Worm (Caenorhabditis elegans): ENCODE results near the gene klp-13.

The klp-13 gene

ce11 chrX:5960872-5961271 is 23.9 kb upstream of the klp-13 start:
- no peak for TF ChIP-seq ztf-23 (GFP tag; IDR thresholded peaks at IDR 0.05)
- no peak for TF ChIP-seq T22C8.4 (GFP tag; IDR thresholded peaks at IDR 0.05)
- TF ChIP-seq ref-1 (GFP tag; conservative IDR thresholded peaks at IDR 0.05), result no peak
- TF ChIP-seq tab-1 (GFP tag; IDR thresholded peaks at IDR 0.05), result no peak
- TF ChIP-seq med-1 (GFP tag; optimal IDR thresholded peaks at IDR 0.05; ENCODE audit: insufficient read depth), result no peak
- no peak for TF ChIP-seq ztf-29 (GFP tag; IDR thresholded peaks at IDR 0.05)
- TF ChIP-seq flt-1 (GFP tag; IDR thresholded peaks at IDR 0.05), result no peak
- TF ChIP-seq cog-1 (tag; optimal IDR thresholded peaks at IDR 0.05), result no peak

ce11 chrX:5962560-5962959 is 22.2 kb upstream of the klp-13 start:
- no peak for TF ChIP-seq klf-2 (GFP tag; conservative IDR thresholded peaks at IDR 0.05)
- TF ChIP-seq flt-1 (GFP tag; IDR thresholded peaks at IDR 0.05), result no peak
- no peak for TF ChIP-seq ztf-29 (GFP tag; IDR thresholded peaks at IDR 0.05)
- no peak for TF ChIP-seq cog-1 (tag; optimal IDR thresholded peaks at IDR 0.05)
- TF ChIP-seq ref-1 (GFP tag; conservative IDR thresholded peaks at IDR 0.05), result no peak
- no peak for TF ChIP-seq med-1 (GFP tag; optimal IDR thresholded peaks at IDR 0.05; ENCODE audit: insufficient read depth)
- TF ChIP-seq tab-1 (GFP tag; IDR thresholded peaks at IDR 0.05), result no peak
- TF ChIP-seq T22C8.4 (GFP tag; IDR thresholded peaks at IDR 0.05), result no peak
- TF ChIP-seq ztf-23 (GFP tag; IDR thresholded peaks at IDR 0.05), result no peak

- TF ChIP-seq ref-1 (GFP tag; conservative IDR thresholded peaks at IDR 0.05) (no peak), flt-1 (GFP tag; IDR thresholded peaks at IDR 0.05) (no peak), ztf-29 (GFP tag; IDR thresholded peaks at IDR 0.05) (no peak), ztf-23 (GFP tag; IDR thresholded peaks at IDR 0.05) (no peak), med-1 (GFP tag; optimal IDR thresholded peaks at IDR 0.05; ENCODE audit: insufficient read depth) (no peak)
These were observed 12.6 kb upstream of the klp-13 start for ce11 chrX:5972212-5972611.

ce11 chrX:5975228-5975627 is 9.6 kb upstream of the klp-13 start:
- TF ChIP-seq tab-1 (GFP tag; IDR thresholded peaks at IDR 0.05), result no peak

ce11 chrX:5975726-5976125 is 9.1 kb upstream of the klp-13 start:
- no peak for TF ChIP-seq cog-1 (tag; optimal IDR thresholded peaks at IDR 0.05)
- TF ChIP-seq flt-1 (GFP tag; IDR thresholded peaks at IDR 0.05), result no peak
- TF ChIP-seq med-1 (GFP tag; optimal IDR thresholded peaks at IDR 0.05; ENCODE audit: insufficient read depth), result no peak
- TF ChIP-seq T22C8.4 (GFP tag; IDR thresholded peaks at IDR 0.05), result no peak
- TF ChIP-seq tab-1 (GFP tag; IDR thresholded peaks at IDR 0.05), result no peak
- no peak for TF ChIP-seq ztf-23 (GFP tag; IDR thresholded peaks at IDR 0.05)
- TF ChIP-seq ztf-29 (GFP tag; IDR thresholded peaks at IDR 0.05), result no peak
- TF ChIP-seq klf-2 (GFP tag; conservative IDR thresholded peaks at IDR 0.05), result no peak
- no peak for TF ChIP-seq ref-1 (GFP tag; conservative IDR thresholded peaks at IDR 0.05)

DNA sequence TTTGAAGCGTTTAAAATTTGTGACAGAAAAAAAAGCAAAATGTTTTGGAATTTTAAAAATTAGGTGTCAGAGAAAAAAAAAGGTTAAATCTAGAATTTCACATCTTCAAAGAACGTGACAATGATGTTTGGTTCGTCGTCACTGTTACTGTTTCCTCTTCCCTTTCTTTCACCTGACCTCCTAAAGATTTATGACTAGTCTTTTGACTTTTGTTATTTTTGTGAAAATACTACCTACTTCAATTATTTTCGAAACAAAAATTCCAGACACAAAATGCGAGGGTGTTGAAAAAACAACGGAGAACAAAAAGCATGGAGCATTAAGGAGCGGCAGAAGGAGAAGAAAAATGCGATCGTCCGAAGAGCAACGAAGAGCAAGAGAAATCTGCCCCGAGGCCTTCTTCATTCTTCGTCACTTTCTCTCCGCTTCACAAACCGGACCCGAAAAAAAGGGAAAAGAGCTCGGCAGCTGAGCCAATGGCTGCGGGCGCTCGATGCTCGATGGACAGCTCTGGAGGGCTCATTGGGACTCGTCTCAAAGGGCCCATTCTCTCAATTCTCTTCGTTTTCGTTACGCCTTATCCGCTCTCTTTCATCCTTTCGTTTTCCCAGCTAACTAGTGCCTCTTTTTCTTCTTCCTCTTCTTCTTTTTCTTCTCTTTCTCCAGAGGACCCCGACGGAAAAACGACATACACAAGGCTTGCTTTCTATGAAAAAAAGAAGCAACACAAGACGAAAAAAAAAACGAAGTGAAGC is 8.4 kb upstream of the klp-13 start:
- no peak for TF ChIP-seq ref-1 (GFP tag; conservative IDR thresholded peaks at IDR 0.05)
- TF ChIP-seq klf-2 (GFP tag; conservative IDR thresholded peaks at IDR 0.05), result no peak
- TF ChIP-seq flt-1 (GFP tag; IDR thresholded peaks at IDR 0.05), result no peak
- TF ChIP-seq ztf-23 (GFP tag; IDR thresholded peaks at IDR 0.05), result no peak
- no peak for TF ChIP-seq ztf-29 (GFP tag; IDR thresholded peaks at IDR 0.05)
- TF ChIP-seq tab-1 (GFP tag; IDR thresholded peaks at IDR 0.05), result no peak
- no peak for TF ChIP-seq T22C8.4 (GFP tag; IDR thresholded peaks at IDR 0.05)
- TF ChIP-seq cog-1 (tag; optimal IDR thresholded peaks at IDR 0.05), result no peak
- no peak for TF ChIP-seq med-1 (GFP tag; optimal IDR thresholded peaks at IDR 0.05; ENCODE audit: insufficient read depth)

- no peak for TF ChIP-seq ztf-23 (GFP tag; IDR thresholded peaks at IDR 0.05)
- no peak for TF ChIP-seq med-1 (GFP tag; optimal IDR thresholded peaks at IDR 0.05; ENCODE audit: insufficient read depth)
- no peak for TF ChIP-seq tab-1 (GFP tag; IDR thresholded peaks at IDR 0.05)
- no peak for TF ChIP-seq klf-2 (GFP tag; conservative IDR thresholded peaks at IDR 0.05)
- no peak for TF ChIP-seq flt-1 (GFP tag; IDR thresholded peaks at IDR 0.05)
- no peak for TF ChIP-seq cog-1 (tag; optimal IDR thresholded peaks at IDR 0.05)
- no peak for TF ChIP-seq T22C8.4 (GFP tag; IDR thresholded peaks at IDR 0.05)
- TF ChIP-seq ztf-29 (GFP tag; IDR thresholded peaks at IDR 0.05), result no peak
- no peak for TF ChIP-seq ref-1 (GFP tag; conservative IDR thresholded peaks at IDR 0.05)
These were observed 7.0 kb upstream of the klp-13 start, which contains the start of gene kin-2 for ce11 chrX:5977754-5978153. TSS of gene kin-2 (minus strand) at chrX:5977854.

DNA sequence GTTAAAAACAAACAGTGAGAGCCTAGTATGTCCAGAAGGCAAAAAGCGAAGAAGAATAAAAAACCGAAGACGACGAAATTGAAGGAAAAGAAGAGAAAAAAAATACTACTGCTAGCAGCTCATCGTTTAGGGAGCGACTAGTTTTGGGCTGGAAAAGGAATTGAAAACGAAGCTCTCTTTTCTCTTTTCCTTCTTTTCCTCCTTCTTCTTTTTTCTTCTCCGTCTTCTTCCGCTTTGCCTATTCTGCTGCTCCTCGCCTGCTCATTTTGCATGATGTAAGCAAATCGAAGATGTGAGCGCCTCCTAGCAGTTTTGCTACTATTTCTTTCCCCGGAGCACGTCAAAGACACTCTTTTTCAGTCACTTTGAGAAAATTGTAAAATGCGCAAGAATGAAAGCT is 3.1 kb upstream of the klp-13 start:
- TF ChIP-seq ref-1 (GFP tag; conservative IDR thresholded peaks at IDR 0.05) (no peak), med-1 (GFP tag; optimal IDR thresholded peaks at IDR 0.05; ENCODE audit: insufficient read depth) (no peak), T22C8.4 (GFP tag; IDR thresholded peaks at IDR 0.05) (no peak), ztf-23 (GFP tag; IDR thresholded peaks at IDR 0.05) (no peak), klf-2 (GFP tag; conservative IDR thresholded peaks at IDR 0.05) (no peak), flt-1 (GFP tag; IDR thresholded peaks at IDR 0.05) (no peak), tab-1 (GFP tag; IDR thresholded peaks at IDR 0.05) (no peak), cog-1 (tag; optimal IDR thresholded peaks at IDR 0.05) (no peak), ztf-29 (GFP tag; IDR thresholded peaks at IDR 0.05) (no peak)

DNA sequence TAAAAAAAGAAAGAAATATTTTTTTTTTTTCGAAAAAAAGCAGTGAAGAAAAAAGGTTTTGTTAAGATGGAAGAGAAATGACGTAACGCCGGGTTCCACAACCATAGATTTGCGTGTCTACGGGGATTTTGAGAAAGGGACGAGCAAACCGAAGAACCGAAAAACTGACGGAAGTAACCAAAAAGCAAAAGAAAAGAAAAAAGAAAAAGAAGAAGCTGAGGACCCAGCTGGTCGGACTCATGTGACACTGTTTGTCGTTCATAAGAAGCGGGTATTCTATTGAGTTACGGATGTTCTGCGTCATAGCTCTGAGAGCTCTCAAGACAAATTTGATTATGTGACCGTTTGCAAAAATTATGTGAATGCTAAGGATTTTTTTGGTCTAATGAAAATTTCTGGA is 2.0 kb upstream of the klp-13 start:
- TF ChIP-seq med-1 (GFP tag; optimal IDR thresholded peaks at IDR 0.05; ENCODE audit: insufficient read depth), result no peak
- TF ChIP-seq T22C8.4 (GFP tag; IDR thresholded peaks at IDR 0.05), result no peak
- no peak for TF ChIP-seq flt-1 (GFP tag; IDR thresholded peaks at IDR 0.05)
- no peak for TF ChIP-seq ztf-29 (GFP tag; IDR thresholded peaks at IDR 0.05)

ce11 chrX:5983267-5983666 is 1.5 kb upstream of the klp-13 start:
- TF ChIP-seq flt-1 (GFP tag; IDR thresholded peaks at IDR 0.05) (no peak), T22C8.4 (GFP tag; IDR thresholded peaks at IDR 0.05) (no peak), ztf-29 (GFP tag; IDR thresholded peaks at IDR 0.05) (no peak)

Measured in whole organism, midembryonic.